Worm (Caenorhabditis elegans): ENCODE measurements around the gene srj-9.

Gene srj-9

ce11 chrV:3463514-3463913 lies 31.8 kb downstream of the srj-9 start, which contains the start of gene slc-28.1:
TSS of gene slc-28.1 (plus strand) at chrV:3463814.
- TF ChIP-seq efl-1 (optimal IDR thresholded peaks at IDR 0.05): no peak
- peak in 1 of 2 experiments; percentile 34 for TF ChIP-seq efl-1 (GFP tag; optimal IDR thresholded peaks at IDR 0.05 in 1 of 2)
- TF ChIP-seq tlp-1 (tag; optimal IDR thresholded peaks at IDR 0.05): no peak

- TF ChIP-seq nhr-237 (tag; optimal IDR thresholded peaks at IDR 0.05) (no peak), ceh-82 (tag; optimal IDR thresholded peaks at IDR 0.05) (no peak), nhr-84 (tag; optimal IDR thresholded peaks at IDR 0.05) (no peak), ztf-4 (tag; optimal IDR thresholded peaks at IDR 0.05) (no peak), nhr-90 (tag; optimal IDR thresholded peaks at IDR 0.05; ENCODE audit: poor library complexity) (no peak), mdl-1 (tag; optimal IDR thresholded peaks at IDR 0.05) (no peak), unc-130 (tag; optimal IDR thresholded peaks at IDR 0.05) (no peak)
Measured at ce11 chrV:3464897-3465296, 33.2 kb downstream of the srj-9 start.

ce11 chrV:3468436-3468835 lies 36.7 kb downstream of the srj-9 start, which contains the start of gene gst-33:
TSS of gene gst-33 (minus strand) at chrV:3468562.
- TF ChIP-seq sup-37 (GFP tag; optimal IDR thresholded peaks at IDR 0.05): no peak
- TF ChIP-seq efl-3 (GFP tag; optimal IDR thresholded peaks at IDR 0.05): no peak
- no peak for TF ChIP-seq pax-3 (tag; optimal IDR thresholded peaks at IDR 0.05)
- TF ChIP-seq lin-35 (GFP tag; optimal IDR thresholded peaks at IDR 0.05): peak in 1 of 2 experiments; percentile 44
- peak; percentile 80 for TF ChIP-seq nhr-85 (tag)
- TF ChIP-seq fos-1 (tag; optimal IDR thresholded peaks at IDR 0.05): no peak
- no peak for TF ChIP-seq nhr-84 (tag; optimal IDR thresholded peaks at IDR 0.05)
- TF ChIP-seq lsy-2 (tag; optimal IDR thresholded peaks at IDR 0.05): no peak
- TF ChIP-seq nhr-12 (tag; optimal IDR thresholded peaks at IDR 0.05): no peak
- no peak for TF ChIP-seq tbx-2 (tag; optimal IDR thresholded peaks at IDR 0.05)
- TF ChIP-seq efl-1 (optimal IDR thresholded peaks at IDR 0.05): peak; percentile 20 to 33
- TF ChIP-seq efl-1 (GFP tag; optimal IDR thresholded peaks at IDR 0.05 in 1 of 2): peak in 1 of 2 experiments; percentile 85
- TF ChIP-seq jun-1 (tag; optimal IDR thresholded peaks at IDR 0.05): no peak
- peak; percentile 16 for TF ChIP-seq nhr-77 (tag; optimal IDR thresholded peaks at IDR 0.05)
- peak in 1 of 2 experiments; percentile 28 for TF ChIP-seq mdl-1 (tag; optimal IDR thresholded peaks at IDR 0.05)
- TF ChIP-seq unc-86 (tag; optimal IDR thresholded peaks at IDR 0.05): no peak
- TF ChIP-seq nhr-20 (tag; optimal IDR thresholded peaks at IDR 0.05): peak; percentile 69
- peak; percentile 51 for TF ChIP-seq snu-23 (GFP tag; optimal IDR thresholded peaks at IDR 0.05)
- TF ChIP-seq sptf-1 (tag; optimal IDR thresholded peaks at IDR 0.05): no peak
- TF ChIP-seq nhr-71 (tag; optimal IDR thresholded peaks at IDR 0.05): no peak
- TF ChIP-seq fkh-4 (tag; optimal IDR thresholded peaks at IDR 0.05; ENCODE audit: borderline replicate concordance): no peak
- TF ChIP-seq snpc-4 (tag; optimal IDR thresholded peaks at IDR 0.05): no peak
- TF ChIP-seq Y116A8C.19 (tag; optimal IDR thresholded peaks at IDR 0.05; ENCODE audit: borderline replicate concordance): no peak
- TF ChIP-seq isw-1 (GFP tag; IDR thresholded peaks at IDR 0.05): no peak
- TF ChIP-seq grh-1 (GFP tag; IDR thresholded peaks at IDR 0.05): no peak
- peak in 1 of 3 experiments; percentile 9 for TF ChIP-seq dpl-1 (GFP tag; optimal IDR thresholded peaks at IDR 0.05)
- peak; percentile 69 for TF ChIP-seq elt-2 (tag; optimal IDR thresholded peaks at IDR 0.05)
- TF ChIP-seq elt-3 (tag; optimal IDR thresholded peaks at IDR 0.05): peak in 1 of 6 experiments; percentile 26
- no peak for TF ChIP-seq unc-130 (tag; optimal IDR thresholded peaks at IDR 0.05)
- no peak for TF ChIP-seq unc-30 (tag; optimal IDR thresholded peaks at IDR 0.05)
- no peak for TF ChIP-seq ceh-63 (GFP tag; optimal IDR thresholded peaks at IDR 0.05)
- TF ChIP-seq ceh-8 (GFP tag; optimal IDR thresholded peaks at IDR 0.05): no peak
- TF ChIP-seq hpl-2 (GFP tag; optimal IDR thresholded peaks at IDR 0.05): no peak
- TF ChIP-seq blmp-1 (tag; optimal IDR thresholded peaks at IDR 0.05): peak; percentile 92
- no peak for TF ChIP-seq ets-5 (GFP tag; IDR thresholded peaks at IDR 0.05)
- no peak for TF ChIP-seq pqm-1 (tag; optimal IDR thresholded peaks at IDR 0.05)
- peak; percentile 40 for TF ChIP-seq nhr-90 (tag; optimal IDR thresholded peaks at IDR 0.05; ENCODE audit: poor library complexity)
